Fruit fly (Drosophila melanogaster) whole organism, embryonic: ENCODE data around the gene CG10208.
A peak's percentile ranks its signal among the peaks of the same experiment; 100 is the strongest.

Experiments used
- Awh ChIP-seq: fragments of 200-800 bp; sonication (Bioruptor generic); IDR thresholded peaks from 2 replicates; pipeline ENCODE4, ENCODE4 v1.3.6; 2022; ENCODE audit warnings: missing biosample characterization, missing genetic modification characterization
- BEAF-32 ChIP-seq: fragments of 200-800 bp; sonication (Bioruptor generic); optimal IDR thresholded peaks from 3 replicates; lab custom pipeline; 2017; ENCODE audit warnings: missing biosample characterization, missing genetic modification characterization, mild to moderate bottlenecking, moderate library complexity, missing genetic modification reagents
- CG10543 ChIP-seq: fragments of 200-800 bp; sonication (Bioruptor generic); optimal IDR thresholded peaks from 3 replicates; lab custom pipeline; 2017; ENCODE audit warnings: missing biosample characterization, mild to moderate bottlenecking, missing genetic modification characterization, moderate library complexity
- CG12155 ChIP-seq: fragments of 200-800 bp; sonication (Bioruptor generic); optimal IDR thresholded peaks from 3 replicates; lab custom pipeline; 2016; ENCODE audit warnings: missing biosample characterization, missing genetic modification characterization
- CG12942 ChIP-seq: fragments of 200-800 bp; sonication (Bioruptor generic); optimal IDR thresholded peaks from 3 replicates; lab custom pipeline; 2016; ENCODE audit warnings: missing biosample characterization, missing genetic modification characterization
- CG13624 ChIP-seq: fragments of 200-800 bp; sonication (Bioruptor generic); optimal IDR thresholded peaks from 2 replicates; lab custom pipeline; 2016; ENCODE audit warnings: missing biosample characterization, missing genetic modification characterization
- CG14667 ChIP-seq: fragments of 200-800 bp; sonication (Bioruptor generic); IDR thresholded peaks from 2 replicates; pipeline ENCODE4 v1.3.6; 2022; ENCODE audit warnings: missing biosample characterization, missing genetic modification characterization
- CG14860 ChIP-seq: fragments of 200-800 bp; sonication (Bioruptor generic); IDR thresholded peaks from 3 replicates; pipeline ENCODE4 v1.3.6; 2022; ENCODE audit warnings: missing biosample characterization, missing genetic modification characterization; ENCODE audit not compliant: partially characterized antibody
- CG15479 ChIP-seq: fragments of 200-800 bp; sonication (Bioruptor generic); optimal IDR thresholded peaks from 3 replicates; lab custom pipeline; 2019; ENCODE audit warnings: missing biosample characterization, mild to moderate bottlenecking, missing genetic modification characterization, moderate library complexity
- CG15601 ChIP-seq: fragments of 200-800 bp; sonication (Bioruptor generic); optimal IDR thresholded peaks from 3 replicates; lab custom pipeline; 2019; ENCODE audit warnings: missing biosample characterization, mild to moderate bottlenecking, missing genetic modification characterization, moderate library complexity
- CG17186 ChIP-seq: fragments of 200-800 bp; sonication (Bioruptor generic); optimal IDR thresholded peaks from 3 replicates; lab custom pipeline; 2017; ENCODE audit warnings: missing biosample characterization, missing genetic modification reagents, missing genetic modification characterization
- CG17328 ChIP-seq: fragments of 200-800 bp; sonication (Bioruptor generic); IDR thresholded peaks from 2 replicates; pipeline ENCODE4 v1.3.6; 2022; ENCODE audit warnings: missing biosample characterization, missing genetic modification characterization
- CG2678 ChIP-seq: fragments of 200-800 bp; sonication (Bioruptor generic); optimal IDR thresholded peaks from 3 replicates; lab custom pipeline; 2019; ENCODE audit warnings: missing biosample characterization, mild to moderate bottlenecking, missing genetic modification characterization, moderate library complexity
- CG3281 ChIP-seq: fragments of 200-800 bp; sonication (Bioruptor generic); optimal IDR thresholded peaks from 3 replicates; lab custom pipeline; 2017; ENCODE audit warnings: missing biosample characterization, mild to moderate bottlenecking, missing genetic modification characterization
- CG5245 ChIP-seq: fragments of 200-800 bp; sonication (Bioruptor generic); optimal IDR thresholded peaks from 3 replicates; lab custom pipeline; 2016; ENCODE audit warnings: missing biosample characterization, missing genetic modification characterization
- CG6254 ChIP-seq: fragments of 200-800 bp; sonication (Bioruptor generic); optimal IDR thresholded peaks from 3 replicates; lab custom pipeline; 2017; ENCODE audit warnings: mild to moderate bottlenecking, missing biosample characterization, missing genetic modification reagents, missing genetic modification characterization
- CG6791 ChIP-seq: fragments of 200-800 bp; sonication (Bioruptor generic); IDR thresholded peaks from 3 replicates; pipeline ENCODE4 v1.3.6; 2022; ENCODE audit warnings: missing biosample characterization, missing genetic modification characterization; ENCODE audit not compliant: partially characterized antibody
- CG7271 ChIP-seq: fragments of 200-800 bp; sonication (Bioruptor generic); optimal IDR thresholded peaks from 2 replicates; lab custom pipeline; 2018; ENCODE audit warnings: missing biosample characterization, mild to moderate bottlenecking, missing genetic modification characterization, moderate library complexity
- CG7745 ChIP-seq: fragments of 200-800 bp; sonication (Bioruptor generic); optimal IDR thresholded peaks from 2 replicates; lab custom pipeline; 2018; ENCODE audit warnings: missing biosample characterization, mild to moderate bottlenecking, missing genetic modification characterization, moderate library complexity
- CG7839 ChIP-seq: fragments of 200-800 bp; sonication (Bioruptor generic); optimal IDR thresholded peaks from 3 replicates; lab custom pipeline; 2018; ENCODE audit warnings: missing biosample characterization, mild to moderate bottlenecking, missing genetic modification characterization, moderate library complexity
- CG9727 ChIP-seq: fragments of 200-800 bp; sonication (Bioruptor generic); optimal IDR thresholded peaks from 3 replicates; lab custom pipeline; 2017; ENCODE audit warnings: missing biosample characterization, mild to moderate bottlenecking, missing genetic modification characterization
- CrebB ChIP-seq: fragments of 200-800 bp; sonication (Bioruptor generic); optimal IDR thresholded peaks from 3 replicates; lab custom pipeline; 2018; ENCODE audit warnings: missing biosample characterization, mild to moderate bottlenecking, missing genetic modification characterization
- Elba2 ChIP-seq: fragments of 200-800 bp; sonication (Bioruptor generic); optimal IDR thresholded peaks from 3 replicates; lab custom pipeline; 2016; ENCODE audit warnings: missing biosample characterization, missing genetic modification characterization
- Ets97D ChIP-seq: fragments of 200-800 bp; sonication (Bioruptor generic); optimal IDR thresholded peaks from 3 replicates; lab custom pipeline; 2016; ENCODE audit warnings: missing biosample characterization, missing genetic modification characterization
- Fer1 ChIP-seq: fragments of 200-800 bp; sonication (Bioruptor generic); optimal IDR thresholded peaks from 2 replicates; lab custom pipeline; 2017; ENCODE audit warnings: missing biosample characterization, mild to moderate bottlenecking, missing genetic modification characterization
- Sin3A ChIP-seq: fragments of >200 bp; optimal IDR thresholded peaks from 2 replicates; lab custom pipeline; 2018
- Spps ChIP-seq: fragments of 200-800 bp; sonication (Bioruptor generic); optimal IDR thresholded peaks from 2 replicates; lab custom pipeline; 2018; ENCODE audit warnings: missing biosample characterization, mild to moderate bottlenecking, missing genetic modification characterization
- Usf ChIP-seq: fragments of 200-800 bp; sonication (Bioruptor generic); optimal IDR thresholded peaks from 2 replicates; lab custom pipeline; 2017; ENCODE audit warnings: missing genotype, missing biosample characterization, missing genetic modification characterization
- bab2 ChIP-seq: fragments of 200-800 bp; sonication (Bioruptor generic); optimal IDR thresholded peaks from 2 replicates; lab custom pipeline; 2016; ENCODE audit warnings: missing biosample characterization, missing genetic modification characterization
- bowl ChIP-seq: fragments of 200-800 bp; sonication (Bioruptor generic); IDR thresholded peaks from 2 replicates; pipeline ENCODE4 v1.3.6; 2022; ENCODE audit warnings: missing biosample characterization, missing genetic modification characterization
- btn ChIP-seq: fragments of 200-800 bp; sonication (Bioruptor generic); optimal IDR thresholded peaks from 2 replicates; lab custom pipeline; 2016; ENCODE audit warnings: missing biosample characterization, missing genetic modification characterization
- cad ChIP-seq: fragments of >200 bp; optimal IDR thresholded peaks from 2 replicates; lab custom pipeline; 2017; ENCODE audit warnings: missing biosample characterization, missing genetic modification characterization
- cas ChIP-seq: fragments of 200-800 bp; sonication (Bioruptor generic); IDR thresholded peaks from 2 replicates; pipeline ENCODE4 v1.3.6; 2022; ENCODE audit warnings: missing biosample characterization, missing genetic modification characterization
- cg ChIP-seq: fragments of 200-800 bp; sonication (Bioruptor generic); optimal IDR thresholded peaks from 3 replicates; lab custom pipeline; 2019; ENCODE audit warnings: missing biosample characterization, mild to moderate bottlenecking, missing genetic modification characterization, moderate library complexity
- chm ChIP-seq: fragments of 200-800 bp; sonication (Bioruptor generic); IDR thresholded peaks from 2 replicates; pipeline ENCODE4 v1.3.6; 2022; ENCODE audit warnings: missing biosample characterization, missing genetic modification characterization
- chn ChIP-seq: fragments of 200-800 bp; sonication (Bioruptor generic); optimal IDR thresholded peaks from 2 replicates; lab custom pipeline; 2016; ENCODE audit warnings: missing biosample characterization, missing genetic modification characterization
- disco-r ChIP-seq: fragments of 200-800 bp; sonication (Bioruptor generic); optimal IDR thresholded peaks from 2 replicates; lab custom pipeline; 2016; ENCODE audit warnings: missing biosample characterization, missing genetic modification characterization
- eve ChIP-seq, 2 experiments: fragments of >200 bp; optimal IDR thresholded peaks; 2 replicates each; lab custom pipeline; 2017; ENCODE audit warnings: missing biosample characterization in 2 of 2, missing genetic modification characterization in 2 of 2
- h ChIP-seq: fragments of >200 bp; optimal IDR thresholded peaks from 2 replicates; lab custom pipeline; 2017
- ken ChIP-seq: fragments of 200-800 bp; sonication (Bioruptor generic); IDR thresholded peaks from 3 replicates; pipeline ENCODE4 v1.3.6; 2022; ENCODE audit warnings: missing biosample characterization, missing genetic modification characterization
- klu ChIP-seq: fragments of 200-800 bp; sonication (Bioruptor generic); IDR thresholded peaks from 2 replicates; pipeline ENCODE4 v1.3.6; 2022; ENCODE audit warnings: missing biosample characterization, missing genetic modification characterization
- kni ChIP-seq: fragments of 200-800 bp; sonication (Bioruptor generic); optimal IDR thresholded peaks from 3 replicates; lab custom pipeline; 2017; ENCODE audit warnings: mild to moderate bottlenecking, missing biosample characterization, missing genetic modification reagents, missing genetic modification characterization
- lov ChIP-seq, 2 experiments: fragments of 200-800 bp in 1 of 2; fragments of >200 bp in 1 of 2; sonication (Bioruptor generic) in 1 of 2; IDR thresholded peaks in 1 of 2; optimal IDR thresholded peaks in 1 of 2; 2 replicates in 1 of 2; 3 replicates in 1 of 2; pipeline versions ENCODE4 v1.3.6 to Lab custom; 2017 to 2022; ENCODE audit warnings: missing biosample characterization in 1 of 2, missing genetic modification characterization in 1 of 2
- nerfin-2 ChIP-seq: fragments of 200-800 bp; sonication (Bioruptor generic); IDR thresholded peaks from 2 replicates; pipeline ENCODE4 v1.3.6; 2022; ENCODE audit warnings: missing biosample characterization, missing genetic modification characterization; ENCODE audit not compliant: partially characterized antibody
- slp2 ChIP-seq: fragments of 200-800 bp; sonication (Bioruptor generic); optimal IDR thresholded peaks from 2 replicates; lab custom pipeline; 2016; ENCODE audit warnings: missing biosample characterization, missing genetic modification characterization
- sob ChIP-seq: fragments of 200-800 bp; sonication (Bioruptor generic); IDR thresholded peaks from 2 replicates; pipeline ENCODE4 v1.3.6; 2022; ENCODE audit warnings: missing biosample characterization, missing genetic modification characterization
- sqz ChIP-seq: fragments of 200-800 bp; sonication (Bioruptor generic); optimal IDR thresholded peaks from 3 replicates; lab custom pipeline; 2018; ENCODE audit warnings: missing biosample characterization, mild to moderate bottlenecking, missing genetic modification characterization
- trh ChIP-seq: fragments of 200-800 bp; sonication (Bioruptor generic); optimal IDR thresholded peaks from 2 replicates; lab custom pipeline; 2016; ENCODE audit warnings: missing biosample characterization, missing genetic modification characterization
- unc-4 ChIP-seq: fragments of 200-800 bp; sonication (Bioruptor generic); IDR thresholded peaks from 2 replicates; pipeline ENCODE4 v1.3.6; 2022; ENCODE audit warnings: missing biosample characterization, missing genetic modification characterization; ENCODE audit not compliant: partially characterized antibody
- zfh1 ChIP-seq: fragments of 200-800 bp; sonication (Bioruptor generic); IDR thresholded peaks from 3 replicates; pipeline ENCODE4 v1.3.6; 2022; ENCODE audit warnings: missing biosample characterization, missing genetic modification characterization

CG10208 gene

dm6 chr3R:23757912-23758607, 15.9 kb downstream of the CG10208 start, which contains the start of the genes PTPMT1 and Hrd3 (continued):
- TF ChIP-seq bab2 (GFP tag; lab: Kevin White, UChicago) (peak; percentile 98), klu (peak; percentile 96), CG14860 (GFP tag; lab: Robert Waterston, UW) (no peak), kni (GFP tag; lab: Kevin White, UChicago) (peak; percentile 97), CG6254 (GFP tag; lab: Kevin White, UChicago) (peak; percentile 94), BEAF-32 (GFP tag; lab: Kevin White, UChicago) (peak; percentile 64), CG9727 (GFP tag; lab: Kevin White, UChicago) (peak; percentile 100), CG17328 (GFP tag; lab: Robert Waterston, UW) (peak; percentile 94), disco-r (GFP tag; lab: Kevin White, UChicago) (peak; percentile 93), cas (GFP tag; lab: Robert Waterston, UW) (peak; percentile 85), CG2678 (peak; percentile 99), CG15601 (tag; lab: Kevin White, UChicago) (peak; percentile 97), CG10543 (peak; percentile 99), sqz (peak; percentile 98), slp2 (peak; percentile 97), Fer1 (GFP tag; lab: Kevin White, UChicago) (peak; percentile 98), CG14667 (GFP tag; lab: Robert Waterston, UW) (peak; percentile 93), CG15479 (GFP tag; lab: Kevin White, UChicago) (peak; percentile 88), CG5245 (GFP tag; lab: Kevin White, UChicago) (peak; percentile 97), CG7745 (tag; lab: Kevin White, UChicago) (no peak), trh (GFP tag; lab: Kevin White, UChicago) (peak; percentile 97), bowl (GFP tag; lab: Robert Waterston, UW) (peak; percentile 75; the same call in 1 of the 2 replicates), chn (GFP tag; lab: Kevin White, UChicago) (peak; percentile 98), CG7271 (peak; percentile 91), lov (optimal IDR thresholded peaks at IDR 0.05; lab: Kevin White, UChicago) (no peak), lov (GFP tag; IDR thresholded peaks at IDR 0.05; lab: Robert Waterston, UW) (peak; percentile 87), zfh1 (GFP tag; lab: Robert Waterston, UW) (peak; percentile 96), btn (peak; percentile 91), Ets97D (GFP tag; lab: Kevin White, UChicago) (peak; percentile 92), Usf (GFP tag; lab: Kevin White, UChicago) (peak; percentile 99), h (lab: Kevin White, UChicago) (no peak), CG17186 (GFP tag; lab: Kevin White, UChicago) (peak; percentile 93), eve (GFP tag; optimal IDR thresholded peaks at IDR 0.05; lab: Kevin White, UChicago) (peak in 1 of 2 experiments; percentile 75), ken (GFP tag; lab: Robert Waterston, UW) (peak; percentile 94), nerfin-2 (GFP tag; lab: Robert Waterston, UW) (no peak), CG12155 (GFP tag; lab: Kevin White, UChicago) (peak; percentile 97), CG12942 (peak; percentile 98), sob (peak; percentile 96), Awh (peak; percentile 92), CG7839 (tag; lab: Kevin White, UChicago) (peak; percentile 99), chm (GFP tag; lab: Robert Waterston, UW) (peak; percentile 91), CG3281 (GFP tag; lab: Kevin White, UChicago) (peak; percentile 99), unc-4 (GFP tag; lab: Robert Waterston, UW) (no peak), Elba2 (GFP tag; lab: Kevin White, UChicago) (peak; percentile 92), CG6791 (GFP tag; lab: Robert Waterston, UW) (no peak), Spps (tag; lab: Kevin White, UChicago) (peak; percentile 96), Sin3A (peak; percentile 69), CG13624 (GFP tag; lab: Kevin White, UChicago) (peak; percentile 98), CrebB (peak; percentile 92), cad (GFP tag; lab: Kevin White, UChicago) (no peak), cg (GFP tag; lab: Kevin White, UChicago) (no peak)
